Fruit fly (Drosophila melanogaster) ovary, adult (tissue): ENCODE measurements around the gene mRpL15.

Experiments
- CG17801 ChIP-seq: fragments of 200-800 bp; optimal IDR thresholded peaks from 2 replicates; lab custom pipeline; 2019; ENCODE audit warnings: missing biosample characterization, mild to moderate bottlenecking, missing genetic modification characterization, moderate library complexity; ENCODE audit not compliant: partially characterized antibody

mRpL15 gene

dm6 chr3L:20436069-20436468 is at the start of gene mRpL15, which contains the start of gene CtIP:
Gene mRpL15, minus strand, starts transcription at chr3L:20436209.
Gene CtIP, plus strand, starts transcription at chr3L:20436250.
- peak; percentile 5 for TF ChIP-seq CG17801 (GFP tag; lab: Kevin White, UChicago)

- peak; percentile 87 for TF ChIP-seq CG17801 (GFP tag; lab: Kevin White, UChicago)
Measured at dm6 chr3L:20474789-20475208, 38.8 kb upstream of the mRpL15 start.

DNA sequence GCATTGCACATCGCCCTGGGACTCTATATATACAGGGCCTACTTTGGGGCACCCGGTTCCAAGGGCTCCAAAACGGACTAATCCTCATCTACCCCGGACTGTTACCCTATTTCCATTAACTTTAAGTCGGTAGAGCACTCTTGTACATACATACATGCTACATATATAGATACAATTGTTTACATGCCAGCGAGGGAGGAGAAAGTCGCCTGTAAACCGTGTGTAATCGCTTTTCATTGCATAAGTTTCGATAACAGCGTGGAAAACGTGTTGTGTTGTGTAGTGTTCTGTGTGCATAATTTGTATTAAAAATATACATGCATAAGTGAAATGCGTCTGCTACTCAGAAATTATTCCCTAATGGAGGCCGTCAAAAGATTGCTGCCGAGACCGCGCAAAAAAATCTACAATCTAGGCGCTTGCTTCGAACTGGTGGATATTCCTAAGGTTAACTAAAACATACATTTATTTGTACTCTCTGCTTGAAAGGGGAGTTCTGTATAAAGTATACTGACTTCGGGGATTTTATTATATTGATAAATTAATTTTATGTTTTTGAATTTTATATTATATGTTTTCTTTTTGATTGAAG is 38.3 kb upstream of the mRpL15 start, which contains the start of gene isoQC:
Gene isoQC, plus strand, starts transcription at position 270 of the 592 bp plus-strand sequence.
- TF ChIP-seq CG17801 (GFP tag; lab: Kevin White, UChicago): no peak

dm6 chr3L:20473021-20473799 is 37.2 kb upstream of the mRpL15 start, which contains the start of the genes CG32428 and CG5969:
Gene CG32428, minus strand, starts transcription at chr3L:20473723.
Gene CG5969, plus strand, starts transcription at chr3L:20473783.
- TF ChIP-seq CG17801 (GFP tag; lab: Kevin White, UChicago): peak; percentile 24

DNA sequence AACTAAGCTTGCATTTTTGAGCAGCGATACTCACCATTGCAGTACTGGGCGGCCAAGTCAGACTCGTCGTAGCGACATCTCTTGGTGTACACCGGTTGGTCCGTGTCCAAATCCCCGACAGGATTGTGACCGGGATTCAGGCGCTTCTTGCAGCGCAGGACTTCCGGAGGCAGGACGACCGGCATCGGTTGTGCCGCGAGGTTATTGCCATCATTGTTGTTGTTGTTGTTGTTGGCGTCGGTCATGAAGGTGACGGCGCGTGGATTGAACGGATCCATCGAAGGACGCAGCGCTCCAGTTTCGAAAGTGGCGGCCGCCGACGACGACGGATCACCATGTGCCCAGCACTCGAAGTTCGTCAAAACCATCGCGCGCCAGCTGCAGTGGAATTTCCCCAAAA is 36.6 kb upstream of the mRpL15 start:
- TF ChIP-seq CG17801 (GFP tag; lab: Kevin White, UChicago): no peak

- no peak for TF ChIP-seq CG17801 (GFP tag; lab: Kevin White, UChicago)
Measured at dm6 chr3L:20471499-20472313, 35.7 kb upstream of the mRpL15 start.

DNA sequence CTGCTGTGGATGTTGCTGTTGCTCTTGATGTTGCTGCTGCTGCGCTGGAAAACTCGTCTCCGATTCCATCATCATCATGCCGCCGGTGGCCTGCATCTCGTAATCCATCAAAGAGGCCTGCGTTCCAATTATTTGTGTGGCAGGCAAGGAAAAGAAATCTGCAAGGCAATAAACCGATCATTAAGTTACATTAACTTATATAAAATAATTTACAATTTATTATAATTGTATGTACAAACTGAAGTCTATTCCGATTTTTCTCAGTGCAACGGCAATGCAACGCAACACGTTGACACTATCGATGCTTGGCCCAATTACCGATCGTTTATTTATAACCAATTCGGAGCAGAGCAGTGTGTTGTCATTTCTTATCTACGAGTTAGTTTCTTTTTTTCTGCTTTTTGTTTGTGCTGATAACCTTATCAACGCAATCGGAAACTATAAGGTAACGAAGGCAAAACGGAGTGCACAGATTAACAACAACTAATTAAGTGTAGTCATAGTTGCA is 35.0 kb upstream of the mRpL15 start:
- TF ChIP-seq CG17801 (GFP tag; lab: Kevin White, UChicago): peak; percentile 2

DNA sequence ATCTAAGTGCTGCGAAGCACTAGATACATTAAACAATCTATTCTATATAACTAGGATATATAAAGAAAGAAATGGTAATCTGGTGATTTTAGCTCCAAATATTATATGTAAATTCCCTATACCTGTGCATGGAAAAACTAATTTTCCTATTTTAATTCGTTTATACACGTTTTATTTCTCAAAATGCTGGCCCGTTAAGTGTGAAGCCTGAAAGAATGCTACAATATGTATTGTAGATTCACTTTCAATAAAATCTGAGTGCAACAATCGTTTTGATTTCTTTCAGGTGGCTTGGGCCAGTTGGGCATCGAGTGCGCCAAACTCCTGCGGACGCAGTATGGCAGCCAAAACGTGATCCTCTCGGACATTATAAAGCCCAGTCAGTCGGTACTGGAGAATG is 31.4 kb upstream of the mRpL15 start:
- TF ChIP-seq CG17801 (GFP tag; lab: Kevin White, UChicago): no peak

DNA sequence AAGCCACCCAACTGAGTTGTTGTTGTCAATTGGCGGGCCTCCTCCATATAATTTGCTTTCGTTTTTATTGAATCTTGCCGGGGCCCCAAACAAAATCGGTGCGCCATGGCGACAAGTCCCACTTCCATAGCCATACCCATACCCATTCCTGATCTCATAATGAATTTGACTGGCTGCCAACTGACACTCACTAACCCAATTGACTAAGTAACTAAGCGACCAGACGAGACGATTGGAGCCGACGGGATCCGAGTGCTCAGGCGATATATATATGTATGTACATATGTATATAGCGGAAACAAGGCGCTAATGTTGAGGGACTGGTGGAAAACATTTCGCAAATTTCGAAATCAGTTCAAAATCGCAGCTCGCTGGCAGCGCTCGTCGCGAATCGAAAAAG is 30.6 kb upstream of the mRpL15 start, which contains the start of gene Tdh:
Gene Tdh, plus strand, starts transcription at position 346 of the 400 bp plus-strand sequence.
- TF ChIP-seq CG17801 (GFP tag; lab: Kevin White, UChicago): no peak

DNA sequence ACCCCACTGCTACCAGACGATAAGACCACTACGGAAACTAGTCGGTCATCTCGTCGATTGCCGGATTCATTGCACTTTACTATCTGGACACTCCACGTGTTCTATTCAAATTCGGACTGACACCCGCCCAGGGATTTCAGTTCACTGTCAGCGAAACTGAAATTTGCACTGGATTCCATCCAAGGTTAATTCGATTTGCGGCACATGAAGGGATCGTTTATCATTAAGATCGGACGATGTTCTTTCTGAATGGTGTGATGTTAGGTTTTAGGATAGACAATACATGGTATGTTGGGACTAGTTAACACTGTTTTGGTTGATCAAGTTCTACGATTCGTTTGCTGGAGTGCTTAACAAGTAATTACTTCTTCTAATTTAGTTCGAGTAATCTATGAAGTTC is 29.9 kb upstream of the mRpL15 start, which contains the start of gene CG42764:
Gene CG42764, minus strand, starts transcription at position 101 of the 400 bp plus-strand sequence.
- TF ChIP-seq CG17801 (GFP tag; lab: Kevin White, UChicago): no peak

DNA sequence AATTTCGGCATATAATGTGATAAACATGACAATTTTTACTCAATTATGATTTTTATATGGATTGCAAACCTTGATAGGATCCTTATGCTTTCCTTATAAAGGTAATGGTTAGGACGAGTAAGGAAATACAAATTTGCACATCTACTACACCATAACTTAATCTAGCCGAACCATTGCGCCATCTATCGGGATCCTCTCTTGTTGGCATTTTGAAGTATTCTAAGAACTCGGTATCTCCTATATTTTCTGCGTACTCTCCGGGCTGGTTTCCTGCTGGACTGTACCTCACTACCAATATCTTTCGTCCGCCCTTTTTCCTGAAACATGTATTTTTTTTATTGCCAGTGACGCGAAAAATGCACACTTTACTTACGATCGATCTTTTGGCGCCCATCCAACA is 28.7 kb upstream of the mRpL15 start, which contains the start of gene atk:
Gene atk, minus strand, starts transcription at position 186 of the 400 bp plus-strand sequence.
- TF ChIP-seq CG17801 (GFP tag; lab: Kevin White, UChicago): no peak

DNA sequence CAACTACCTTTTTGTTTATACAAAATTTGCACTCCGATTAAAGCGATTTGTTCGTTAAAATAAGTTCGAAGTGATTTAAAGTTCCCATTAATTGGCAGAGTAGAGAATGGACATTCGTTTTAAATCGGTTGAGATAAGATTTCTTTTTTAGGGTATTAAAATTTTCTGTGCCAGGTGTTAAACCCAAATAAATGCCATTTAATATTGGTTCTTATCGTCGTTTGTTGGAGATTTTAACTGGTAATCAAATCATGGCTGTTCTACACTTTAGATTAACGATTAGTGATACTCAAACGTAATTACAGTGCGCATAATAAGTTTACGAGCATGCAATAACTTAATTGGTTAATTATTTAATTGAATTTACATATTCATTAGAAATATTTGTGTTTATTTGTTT is 26.4 kb upstream of the mRpL15 start:
- no peak for TF ChIP-seq CG17801 (GFP tag; lab: Kevin White, UChicago)

DNA sequence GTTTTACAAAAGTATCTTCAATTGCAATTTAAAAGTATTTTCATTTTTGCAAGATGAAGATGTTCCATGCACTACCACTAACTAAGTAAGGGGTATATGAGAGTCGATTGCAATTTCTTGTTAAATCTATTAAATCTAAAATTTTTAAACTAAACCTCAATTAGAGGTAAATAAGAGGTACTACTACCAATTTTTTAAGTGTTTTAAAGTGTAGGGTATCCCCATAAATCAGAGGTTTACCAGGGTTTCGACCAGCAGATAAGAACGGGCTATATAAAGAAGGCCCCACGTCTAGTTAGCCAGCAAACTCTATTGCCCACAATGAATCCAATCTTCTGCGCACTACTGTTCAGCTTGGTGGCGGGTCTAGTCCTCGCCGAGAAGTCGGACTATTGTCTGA is 24.4 kb upstream of the mRpL15 start, which contains the start of gene mag:
Gene mag, plus strand, starts transcription at position 301 of the 400 bp plus-strand sequence.
- TF ChIP-seq CG17801 (GFP tag; lab: Kevin White, UChicago): no peak
